Worm (Caenorhabditis elegans) whole organism, L4/young adult: ENCODE data around the gene C07E3.3.

ENCODE experiments used
- W03F9.2 ChIP-seq: fragments of 150-350 bp; optimal IDR thresholded peaks from 2 replicates; lab custom pipeline; 2014; ENCODE audit warnings: missing biosample characterization, missing genetic modification characterization
- dao-5 ChIP-seq: sonication (generic microtip); optimal IDR thresholded peaks from 2 replicates; lab custom pipeline; 2016; ENCODE audit warnings: missing genotype, missing genetic modification characterization, moderate library complexity, missing compliant biosample characterization
- him-1 ChIP-seq: sonication (generic microtip); optimal IDR thresholded peaks from 2 replicates; lab custom pipeline; 2016; ENCODE audit warnings: missing genotype, missing genetic modification reagents, missing genetic modification characterization, missing compliant biosample characterization

Gene C07E3.3

ce11 chrII:10379546-10379945, 22.2 kb upstream of the C07E3.3 start:
- TF ChIP-seq dao-5 (tag; lab: Kevin White, UChicago) = no peak
- peak; percentile 29 for TF ChIP-seq him-1 (tag; lab: Kevin White, UChicago)

ce11 chrII:10377901-10378300, 20.6 kb upstream of the C07E3.3 start:
- TF ChIP-seq W03F9.2 (tag; lab: Kevin White, UChicago) (no peak), dao-5 (tag; lab: Kevin White, UChicago) (no peak), him-1 (tag; lab: Kevin White, UChicago) (no peak)

DNA sequence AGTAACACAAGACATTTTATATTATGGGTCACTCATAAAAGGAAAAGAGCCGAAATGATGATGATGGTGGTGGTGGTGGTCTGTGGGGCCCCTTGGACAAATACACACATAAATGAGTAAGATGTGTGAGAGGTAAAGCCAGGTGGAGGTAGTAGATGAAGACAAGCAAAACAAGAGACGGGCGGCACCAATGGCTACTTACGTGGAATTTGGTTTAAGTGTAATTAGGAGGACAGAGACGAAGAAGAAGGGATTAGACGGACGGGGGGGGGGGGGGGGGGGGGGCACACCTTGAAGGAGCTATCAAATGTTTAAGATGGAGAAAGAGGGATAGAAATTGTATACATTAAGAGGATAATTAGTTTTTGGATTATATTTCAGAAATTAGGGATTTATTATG, 17.5 kb upstream of the C07E3.3 start:
- TF ChIP-seq him-1 (tag; lab: Kevin White, UChicago) (no peak), W03F9.2 (tag; lab: Kevin White, UChicago) (no peak), dao-5 (tag; lab: Kevin White, UChicago) (no peak)

DNA sequence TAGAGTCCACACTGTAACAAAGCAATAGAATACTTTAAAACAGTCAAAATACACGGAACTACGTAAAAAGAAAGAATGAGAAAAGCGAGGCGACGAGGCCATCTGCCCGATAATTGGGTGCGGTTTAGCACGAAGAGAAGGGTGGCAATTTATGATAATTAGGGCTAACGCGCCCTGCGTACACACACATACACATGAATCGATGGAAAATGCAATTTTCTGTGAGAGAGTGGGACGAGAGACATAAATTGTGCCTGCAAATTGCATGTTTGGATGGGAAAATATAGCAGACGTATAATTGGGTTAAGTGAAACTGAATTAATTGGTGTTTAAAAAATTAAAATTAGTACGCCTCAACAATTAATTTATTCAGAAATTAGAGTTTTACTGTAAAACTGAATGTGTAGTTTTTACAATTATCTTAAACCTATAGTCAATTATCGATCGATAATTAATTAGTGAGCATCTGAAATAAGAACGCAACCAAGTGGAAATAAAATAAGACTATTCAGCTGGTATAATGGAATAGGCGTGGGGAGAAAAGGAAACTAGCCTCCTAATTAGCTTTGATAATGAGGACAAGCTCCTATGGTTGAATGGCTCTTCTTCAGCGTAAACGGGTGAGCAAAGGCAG, 16.3 kb upstream of the C07E3.3 start:
- no peak for TF ChIP-seq W03F9.2 (tag; lab: Kevin White, UChicago)

DNA sequence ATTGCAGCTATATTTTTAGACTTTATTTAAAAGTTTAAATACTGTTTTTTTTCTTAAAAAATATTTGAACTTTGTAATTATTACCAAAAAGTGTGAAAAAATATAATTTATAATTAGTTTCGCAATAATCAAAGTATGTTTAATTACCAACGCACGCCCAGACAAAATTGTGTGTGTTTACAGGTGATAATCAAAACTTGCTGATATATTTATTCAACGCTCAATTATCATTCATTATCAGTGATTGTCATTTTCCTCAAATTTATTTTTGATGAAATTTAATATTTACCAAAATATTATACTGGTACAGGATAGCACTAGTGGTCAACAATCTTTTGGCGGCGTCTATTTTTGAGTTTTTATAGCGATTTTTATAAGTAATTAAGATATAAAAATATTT, 15.7 kb upstream of the C07E3.3 start:
- TF ChIP-seq dao-5 (tag; lab: Kevin White, UChicago) (no peak), him-1 (tag; lab: Kevin White, UChicago) (no peak)

DNA sequence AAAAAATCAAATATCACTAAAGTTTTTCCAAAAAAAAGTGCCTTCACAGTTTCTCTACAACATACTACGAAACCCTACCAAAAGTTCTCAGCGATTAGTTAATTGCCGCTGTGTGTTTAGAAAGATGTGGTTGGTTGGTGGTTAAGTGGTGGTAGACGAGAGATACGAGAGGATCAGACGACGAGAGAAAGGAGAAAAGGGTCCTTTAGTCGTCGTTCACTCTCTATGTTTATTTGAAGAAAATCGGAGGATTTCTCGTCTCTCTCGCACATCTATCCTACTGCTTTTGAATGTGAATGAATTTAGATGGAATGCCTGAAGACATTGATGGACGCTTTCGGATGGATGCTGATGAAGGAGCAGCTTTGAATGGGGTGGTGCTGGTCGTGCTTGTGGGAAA, 13.5 kb upstream of the C07E3.3 start:
- TF ChIP-seq W03F9.2 (tag; lab: Kevin White, UChicago) = no peak
- TF ChIP-seq him-1 (tag; lab: Kevin White, UChicago) = no peak
- TF ChIP-seq dao-5 (tag; lab: Kevin White, UChicago) = no peak

DNA sequence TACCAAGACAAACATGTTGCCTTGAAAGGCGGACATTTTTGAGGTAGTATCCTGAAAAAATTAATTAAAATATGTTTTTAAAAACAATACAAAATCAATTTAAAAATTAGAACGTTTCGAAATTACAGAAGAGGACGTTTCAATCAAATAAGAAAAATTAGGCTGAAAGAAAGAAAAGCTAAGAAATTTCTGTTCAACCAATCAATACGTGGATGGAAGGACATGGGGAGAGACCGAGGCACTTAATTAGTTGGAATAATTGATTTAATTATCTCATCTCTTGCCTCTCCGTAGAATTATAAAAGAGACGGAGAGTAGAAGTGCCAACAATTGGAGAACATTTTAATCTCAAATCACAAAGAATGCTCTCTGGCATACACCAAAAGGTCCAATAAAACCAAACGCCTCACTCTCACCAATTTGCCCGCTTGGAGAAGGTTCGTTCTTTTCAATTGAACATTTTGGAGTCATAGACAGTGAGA, 12.3 kb upstream of the C07E3.3 start, which contains the start of gene ceh-58:
Gene ceh-58 (minus strand): TSS at position 51 of the 482 bp plus-strand sequence.
- TF ChIP-seq W03F9.2 (tag; lab: Kevin White, UChicago) (no peak), him-1 (tag; lab: Kevin White, UChicago) (no peak), dao-5 (tag; lab: Kevin White, UChicago) (no peak)

DNA sequence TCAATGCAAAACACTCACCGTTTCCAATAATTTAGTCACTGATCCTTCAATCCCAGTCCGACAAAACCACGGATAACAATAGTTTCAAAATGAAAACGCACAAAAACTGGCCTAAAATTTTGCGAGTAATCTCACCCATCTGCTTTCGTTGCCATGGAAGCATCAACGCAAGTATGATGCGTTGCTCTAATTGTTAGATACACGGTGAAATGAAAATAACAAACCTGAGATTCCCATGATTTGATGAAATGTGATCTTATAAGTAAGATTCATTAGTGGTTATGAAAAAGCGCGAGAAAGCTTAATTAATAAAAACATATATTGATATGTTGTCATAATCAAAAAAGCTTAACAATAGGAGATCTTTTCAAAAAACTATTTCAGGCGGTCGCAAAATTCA, 9.9 kb upstream of the C07E3.3 start, which contains the start of gene ceh-57:
Gene ceh-57 (minus strand): TSS at position 95 of the 400 bp plus-strand sequence.
- no peak for TF ChIP-seq dao-5 (tag; lab: Kevin White, UChicago)
- no peak for TF ChIP-seq him-1 (tag; lab: Kevin White, UChicago)
- no peak for TF ChIP-seq W03F9.2 (tag; lab: Kevin White, UChicago)

ce11 chrII:10360487-10360886, 3.2 kb upstream of the C07E3.3 start, which contains the start of gene C07E3.4:
TSS of gene C07E3.4 (plus strand) at chrII:10360787.
- no peak for TF ChIP-seq him-1 (tag; lab: Kevin White, UChicago)
- no peak for TF ChIP-seq W03F9.2 (tag; lab: Kevin White, UChicago)
- TF ChIP-seq dao-5 (tag; lab: Kevin White, UChicago) = no peak

DNA sequence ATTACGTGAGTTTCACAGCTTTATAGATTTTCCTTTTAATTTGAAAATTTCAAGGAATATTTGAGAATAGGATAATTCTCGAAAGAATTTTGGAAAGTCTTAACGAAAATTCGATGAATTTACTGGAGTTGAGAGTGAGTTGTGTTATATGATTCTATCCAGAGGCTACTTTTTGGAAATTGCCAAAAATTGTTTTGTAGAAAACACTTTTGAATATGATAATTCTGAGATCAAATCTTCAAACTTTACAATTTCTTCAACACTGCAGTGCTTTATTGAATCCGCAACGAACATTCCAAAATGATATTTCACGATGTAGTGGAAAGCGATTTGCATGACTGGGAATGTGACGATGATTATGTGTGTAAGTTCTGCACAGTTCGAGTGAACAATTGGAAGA, 5.4 kb downstream of the C07E3.3 start, which contains the start of gene C07E3.8:
Gene C07E3.8 (plus strand): TSS at position 301 of the 400 bp plus-strand sequence.
- TF ChIP-seq W03F9.2 (tag; lab: Kevin White, UChicago) (no peak), dao-5 (tag; lab: Kevin White, UChicago) (no peak), him-1 (tag; lab: Kevin White, UChicago) (no peak)

ce11 chrII:10350487-10350886, 6.8 kb downstream of the C07E3.3 start, which contains the start of gene C07E3.9:
TSS of gene C07E3.9 (plus strand) at chrII:10350756.
- TF ChIP-seq W03F9.2 (tag; lab: Kevin White, UChicago) (no peak), him-1 (tag; lab: Kevin White, UChicago) (no peak), dao-5 (tag; lab: Kevin White, UChicago) (no peak)

DNA sequence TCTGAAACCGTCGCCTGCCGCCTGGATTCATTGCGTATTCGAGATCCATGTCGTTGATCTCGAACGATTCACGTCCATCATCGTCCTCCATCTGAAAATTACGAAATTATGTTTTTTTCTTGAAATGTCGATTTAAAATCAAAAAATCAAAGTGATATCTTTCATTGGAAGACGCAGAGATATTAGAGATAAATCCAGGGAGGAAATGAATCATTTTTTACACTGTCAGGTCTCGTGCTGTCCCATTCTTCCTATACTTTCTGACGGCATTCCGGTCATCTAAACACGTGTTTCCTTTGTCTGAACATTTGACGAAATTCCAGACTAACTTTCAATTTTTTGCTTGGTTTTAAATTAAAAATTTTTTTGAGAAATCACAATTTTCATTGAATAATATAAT, 7.4 kb downstream of the C07E3.3 start, which contains the start of gene stip-1:
Gene stip-1 (minus strand): TSS at position 98 of the 400 bp plus-strand sequence.
- TF ChIP-seq dao-5 (tag; lab: Kevin White, UChicago) (no peak), W03F9.2 (tag; lab: Kevin White, UChicago) (no peak), him-1 (tag; lab: Kevin White, UChicago) (no peak)

- TF ChIP-seq him-1 (tag; lab: Kevin White, UChicago) = no peak
- TF ChIP-seq W03F9.2 (tag; lab: Kevin White, UChicago) = no peak
- TF ChIP-seq dao-5 (tag; lab: Kevin White, UChicago) = no peak
Observed at ce11 chrII:10346075-10346474, 11.2 kb downstream of the C07E3.3 start, which contains the start of gene C07E3.10. TSS of gene C07E3.10 (plus strand) at chrII:10346375.

DNA sequence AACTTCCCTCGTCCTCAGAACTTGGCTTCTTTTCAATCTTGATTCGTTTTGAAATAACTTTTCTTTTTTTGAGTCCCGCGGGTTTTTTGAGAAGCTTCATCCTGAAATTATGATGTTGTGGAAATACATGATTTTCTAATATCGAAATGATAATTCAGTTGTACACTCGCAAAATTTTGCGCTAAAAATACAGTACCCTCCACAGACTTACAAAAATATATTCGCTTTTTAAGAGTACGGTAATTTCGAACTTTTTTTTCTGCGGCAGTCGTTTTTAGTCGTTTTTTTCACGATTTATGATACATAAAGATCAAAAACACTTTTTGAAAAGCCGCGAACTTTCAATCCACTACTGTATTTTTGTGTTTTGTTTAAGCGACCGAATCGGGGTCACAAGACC, 12.3 kb downstream of the C07E3.3 start, which contains the start of gene pro-2:
Gene pro-2 (minus strand): TSS at position 101 of the 400 bp plus-strand sequence.
- TF ChIP-seq dao-5 (tag; lab: Kevin White, UChicago) = no peak
- no peak for TF ChIP-seq W03F9.2 (tag; lab: Kevin White, UChicago)
- no peak for TF ChIP-seq him-1 (tag; lab: Kevin White, UChicago)
